Worm (Caenorhabditis elegans): ENCODE measurements around the gene scl-3.
A peak's percentile ranks its signal among the peaks of the same experiment; 100 is the strongest.

Gene scl-3

ce11 chrIV:13089671-13090242 lies 30.4 kb downstream of the scl-3 start:
- TF ChIP-seq hmg-4 (GFP tag; optimal IDR thresholded peaks at IDR 0.05) (peak; percentile 42), tbx-37 (GFP tag; conservative IDR thresholded peaks at IDR 0.05) (no peak)

DNA sequence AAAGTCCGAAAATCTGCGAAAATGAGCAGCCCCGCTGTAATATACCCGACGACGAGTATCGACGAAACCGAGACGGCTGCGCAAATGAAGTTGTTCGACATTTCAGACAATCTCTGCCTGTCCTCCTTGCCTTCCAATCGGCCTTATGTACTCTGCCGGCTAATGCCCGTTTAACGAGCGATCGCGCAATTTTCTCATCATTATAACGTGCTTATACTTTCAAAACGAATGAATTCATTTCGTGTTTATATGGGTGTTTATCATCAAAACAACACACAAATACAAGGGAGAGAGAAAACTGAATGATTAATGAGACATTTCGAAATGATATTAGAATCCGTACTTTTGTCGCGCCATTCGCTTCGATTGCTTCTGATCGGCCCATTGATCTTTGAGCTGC lies 31.6 kb downstream of the scl-3 start, which contains the start of gene col-132:
col-132 (minus strand) TSS at position 101 of the 400 bp plus-strand sequence.
- TF ChIP-seq sea-1 (GFP tag; conservative IDR thresholded peaks at IDR 0.05) (no peak), B0310.2 (tag; optimal IDR thresholded peaks at IDR 0.05) (no peak), tra-4 (tag; optimal IDR thresholded peaks at IDR 0.05) (no peak), ama-1 (optimal IDR thresholded peaks at IDR 0.05) (no peak)

DNA sequence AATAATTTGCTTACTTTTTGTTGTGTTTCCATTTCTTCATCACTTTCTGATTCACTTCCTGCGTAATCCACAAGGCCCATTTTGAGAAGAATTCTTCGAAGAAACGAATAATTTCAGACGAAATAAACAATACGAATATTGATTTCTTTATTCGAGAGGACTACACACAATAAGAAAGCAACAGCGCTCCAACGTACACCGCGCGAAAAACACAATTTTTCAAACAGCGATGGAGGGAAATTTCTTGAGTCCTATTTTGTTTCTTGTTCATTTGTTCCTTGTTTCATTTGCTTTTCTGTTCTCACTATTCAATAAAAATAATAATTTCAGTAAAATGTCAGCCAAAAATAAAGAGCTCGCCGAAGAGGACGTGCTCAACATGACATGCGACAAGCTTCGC lies 34.3 kb downstream of the scl-3 start, which contains the start of the genes prcc-1 and C39E9.12:
prcc-1 (minus strand) TSS at position 119 of the 400 bp plus-strand sequence.
C39E9.12 (plus strand) TSS at position 331 of the 400 bp plus-strand sequence.
- TF ChIP-seq B0310.2 (tag; optimal IDR thresholded peaks at IDR 0.05) (no peak), F13C5.2 (tag; optimal IDR thresholded peaks at IDR 0.05) (no peak), scrt-1 (GFP tag; IDR thresholded peaks at IDR 0.05) (no peak), hmbx-1 (tag; optimal IDR thresholded peaks at IDR 0.05) (no peak), aly-1 (tag; optimal IDR thresholded peaks at IDR 0.05) (no peak), sea-1 (GFP tag; conservative IDR thresholded peaks at IDR 0.05) (no peak), pes-1 (GFP tag; IDR thresholded peaks at IDR 0.05) (no peak), ets-7 (tag; optimal IDR thresholded peaks at IDR 0.05) (no peak), tbx-11 (GFP tag; IDR thresholded peaks at IDR 0.05) (no peak), flt-1 (GFP tag; IDR thresholded peaks at IDR 0.05) (no peak), ceh-36 (tag; optimal IDR thresholded peaks at IDR 0.05) (no peak), tbx-37 (GFP tag; conservative IDR thresholded peaks at IDR 0.05) (no peak), hmg-4 (GFP tag; optimal IDR thresholded peaks at IDR 0.05) (no peak), tra-4 (tag; optimal IDR thresholded peaks at IDR 0.05) (no peak), ama-1 (optimal IDR thresholded peaks at IDR 0.05) (no peak), ceh-13 (GFP tag; optimal IDR thresholded peaks at IDR 0.05) (no peak)

- peak; percentile 14 for TF ChIP-seq ama-1 (optimal IDR thresholded peaks at IDR 0.05)
- no peak for TF ChIP-seq sea-1 (GFP tag; conservative IDR thresholded peaks at IDR 0.05)
Measured at ce11 chrIV:13095462-13095861, 36.1 kb downstream of the scl-3 start, which contains the start of gene rfc-3. TSS of gene rfc-3 (plus strand) at chrIV:13095762.

- no peak for TF ChIP-seq tbx-37 (GFP tag; conservative IDR thresholded peaks at IDR 0.05)
Measured at ce11 chrIV:13096778-13097177, 37.4 kb downstream of the scl-3 start.

- TF ChIP-seq F13C5.2 (tag; optimal IDR thresholded peaks at IDR 0.05), result peak; percentile 41
- no peak for TF ChIP-seq flt-1 (GFP tag; IDR thresholded peaks at IDR 0.05)
- TF ChIP-seq aly-1 (tag; optimal IDR thresholded peaks at IDR 0.05), result no peak
- no peak for TF ChIP-seq B0310.2 (tag; optimal IDR thresholded peaks at IDR 0.05)
- TF ChIP-seq tbx-37 (GFP tag; conservative IDR thresholded peaks at IDR 0.05), result no peak
- no peak for TF ChIP-seq tra-4 (tag; optimal IDR thresholded peaks at IDR 0.05)
- TF ChIP-seq ets-7 (tag; optimal IDR thresholded peaks at IDR 0.05), result no peak
- no peak for TF ChIP-seq sea-1 (GFP tag; conservative IDR thresholded peaks at IDR 0.05)
- TF ChIP-seq ama-1 (optimal IDR thresholded peaks at IDR 0.05), result no peak
Measured at ce11 chrIV:13098652-13099051, 39.3 kb downstream of the scl-3 start, which contains the start of the genes dli-1, tin-9.2 and exos-4.1. TSS of gene dli-1 (minus strand) at chrIV:13098792. TSS of gene tin-9.2 (plus strand) at chrIV:13098995. TSS of gene exos-4.1 (plus strand) at chrIV:13098999.

ce11 chrIV:13100415-13100814 lies 41.0 kb downstream of the scl-3 start, which contains the start of gene fask-1:
TSS of gene fask-1 (plus strand) at chrIV:13100715.
- TF ChIP-seq ama-1 (optimal IDR thresholded peaks at IDR 0.05), result no peak
- no peak for TF ChIP-seq F13C5.2 (tag; optimal IDR thresholded peaks at IDR 0.05)
- no peak for TF ChIP-seq flt-1 (GFP tag; IDR thresholded peaks at IDR 0.05)
- TF ChIP-seq B0310.2 (tag; optimal IDR thresholded peaks at IDR 0.05), result no peak
- TF ChIP-seq pes-1 (GFP tag; IDR thresholded peaks at IDR 0.05), result no peak
- no peak for TF ChIP-seq hnd-1 (tag; optimal IDR thresholded peaks at IDR 0.05)
- TF ChIP-seq tbx-37 (GFP tag; conservative IDR thresholded peaks at IDR 0.05), result no peak
- no peak for TF ChIP-seq ceh-13 (GFP tag; optimal IDR thresholded peaks at IDR 0.05)
- no peak for TF ChIP-seq ceh-36 (tag; optimal IDR thresholded peaks at IDR 0.05)
- no peak for TF ChIP-seq scrt-1 (GFP tag; IDR thresholded peaks at IDR 0.05)
- TF ChIP-seq hmg-4 (GFP tag; optimal IDR thresholded peaks at IDR 0.05), result no peak
- no peak for TF ChIP-seq tbx-11 (GFP tag; IDR thresholded peaks at IDR 0.05)
- TF ChIP-seq ets-7 (tag; optimal IDR thresholded peaks at IDR 0.05), result no peak

DNA sequence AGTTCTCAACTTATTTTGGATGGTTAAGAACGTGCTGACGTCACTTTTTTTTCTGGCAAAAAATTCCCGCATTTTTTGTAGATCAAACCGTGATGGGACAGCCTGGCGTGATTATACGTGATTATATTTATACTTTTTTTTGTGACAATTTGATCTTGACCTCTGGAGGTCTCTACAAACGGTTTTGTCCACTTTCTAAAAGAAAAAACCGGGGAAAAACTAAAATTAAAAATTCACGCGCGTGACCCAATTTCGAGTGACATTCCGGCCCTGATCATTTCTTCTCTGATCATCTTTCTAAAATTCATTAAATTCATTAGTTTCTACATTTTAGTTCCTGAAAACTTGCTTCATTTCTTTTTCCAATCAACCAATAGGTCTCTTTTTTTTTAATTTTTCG lies 45.5 kb downstream of the scl-3 start, which contains the start of gene rde-11:
rde-11 (plus strand) TSS at position 301 of the 400 bp plus-strand sequence.
- TF ChIP-seq tbx-37 (GFP tag; conservative IDR thresholded peaks at IDR 0.05), result no peak
- no peak for TF ChIP-seq ceh-13 (GFP tag; optimal IDR thresholded peaks at IDR 0.05)
- no peak for TF ChIP-seq sea-1 (GFP tag; conservative IDR thresholded peaks at IDR 0.05)
- TF ChIP-seq scrt-1 (GFP tag; IDR thresholded peaks at IDR 0.05), result no peak
- no peak for TF ChIP-seq hmbx-1 (tag; optimal IDR thresholded peaks at IDR 0.05)
- no peak for TF ChIP-seq hnd-1 (tag; optimal IDR thresholded peaks at IDR 0.05)
- no peak for TF ChIP-seq flt-1 (GFP tag; IDR thresholded peaks at IDR 0.05)
- no peak for TF ChIP-seq tbx-11 (GFP tag; IDR thresholded peaks at IDR 0.05)
- no peak for TF ChIP-seq pes-1 (GFP tag; IDR thresholded peaks at IDR 0.05)

DNA sequence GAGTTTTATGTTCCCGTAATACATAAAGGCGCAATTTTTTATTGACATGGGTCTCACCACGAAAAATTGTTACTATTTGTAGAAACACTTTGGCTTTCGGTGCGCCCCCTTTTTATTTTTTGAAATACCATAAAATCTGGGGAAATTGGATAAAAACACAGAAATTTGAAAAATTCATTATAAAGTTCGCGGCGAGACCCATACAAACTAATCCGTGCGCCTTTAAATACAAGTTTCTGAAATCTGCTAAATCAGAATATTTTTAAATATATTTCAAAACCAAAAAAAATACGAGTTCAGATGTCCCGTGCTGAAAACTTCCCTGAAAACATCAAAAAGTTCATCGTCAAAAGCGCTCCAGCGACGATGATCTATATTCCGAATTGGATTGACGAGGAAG lies 48.0 kb downstream of the scl-3 start, which contains the start of gene B0564.2:
B0564.2 (plus strand) TSS at position 301 of the 400 bp plus-strand sequence.
- no peak for TF ChIP-seq hnd-1 (tag; optimal IDR thresholded peaks at IDR 0.05)
- no peak for TF ChIP-seq tbx-11 (GFP tag; IDR thresholded peaks at IDR 0.05)
- TF ChIP-seq ama-1 (optimal IDR thresholded peaks at IDR 0.05), result no peak
- TF ChIP-seq sea-1 (GFP tag; conservative IDR thresholded peaks at IDR 0.05), result no peak
- no peak for TF ChIP-seq hmg-4 (GFP tag; optimal IDR thresholded peaks at IDR 0.05)
- TF ChIP-seq B0310.2 (tag; optimal IDR thresholded peaks at IDR 0.05), result no peak
- TF ChIP-seq pes-1 (GFP tag; IDR thresholded peaks at IDR 0.05), result no peak
- TF ChIP-seq ceh-13 (GFP tag; optimal IDR thresholded peaks at IDR 0.05), result no peak
- no peak for TF ChIP-seq ceh-36 (tag; optimal IDR thresholded peaks at IDR 0.05)
- TF ChIP-seq F13C5.2 (tag; optimal IDR thresholded peaks at IDR 0.05), result no peak
- TF ChIP-seq aly-1 (tag; optimal IDR thresholded peaks at IDR 0.05), result no peak
- TF ChIP-seq scrt-1 (GFP tag; IDR thresholded peaks at IDR 0.05), result no peak
- TF ChIP-seq flt-1 (GFP tag; IDR thresholded peaks at IDR 0.05), result no peak
- TF ChIP-seq hmbx-1 (tag; optimal IDR thresholded peaks at IDR 0.05), result no peak
- no peak for TF ChIP-seq tra-4 (tag; optimal IDR thresholded peaks at IDR 0.05)
- TF ChIP-seq ets-7 (tag; optimal IDR thresholded peaks at IDR 0.05), result no peak
- no peak for TF ChIP-seq tbx-37 (GFP tag; conservative IDR thresholded peaks at IDR 0.05)

Measured in whole organism, early embryonic.